Worm (Caenorhabditis elegans): Measurements from ENCODE around the gene B0554.4.

B0554.4 gene

DNA sequence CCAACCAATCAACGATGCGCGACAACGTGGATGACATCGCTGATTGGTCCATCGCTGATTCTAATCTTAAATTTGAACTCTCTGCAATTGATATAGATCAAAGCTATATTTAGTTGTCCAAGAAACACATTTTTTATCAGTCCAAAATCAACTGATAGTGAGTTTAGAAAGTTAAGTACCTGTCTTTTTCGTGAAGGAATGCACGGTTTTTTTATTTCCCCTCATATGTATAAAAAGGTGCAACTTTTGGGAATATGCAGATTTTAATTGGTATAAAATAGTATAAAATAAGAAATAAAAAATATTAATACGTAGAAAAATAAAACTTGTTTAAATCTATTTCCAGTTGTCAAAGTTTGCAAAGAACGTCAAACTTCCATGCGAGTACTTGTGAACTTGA lies 10.5 kb upstream of the B0554.4 start, which contains the start of gene Y39D8A.1:
Gene Y39D8A.1, plus strand, starts transcription at position 301 of the 400 bp plus-strand sequence.
- TF ChIP-seq nhr-120 (GFP tag; IDR thresholded peaks at IDR 0.05) = no peak
- no peak for TF ChIP-seq chd-7 (tag; optimal IDR thresholded peaks at IDR 0.05)
- TF ChIP-seq mes-4 (tag; optimal IDR thresholded peaks at IDR 0.05) = no peak
- no peak for TF ChIP-seq tbp1 (GFP tag; optimal IDR thresholded peaks at IDR 0.05)

DNA sequence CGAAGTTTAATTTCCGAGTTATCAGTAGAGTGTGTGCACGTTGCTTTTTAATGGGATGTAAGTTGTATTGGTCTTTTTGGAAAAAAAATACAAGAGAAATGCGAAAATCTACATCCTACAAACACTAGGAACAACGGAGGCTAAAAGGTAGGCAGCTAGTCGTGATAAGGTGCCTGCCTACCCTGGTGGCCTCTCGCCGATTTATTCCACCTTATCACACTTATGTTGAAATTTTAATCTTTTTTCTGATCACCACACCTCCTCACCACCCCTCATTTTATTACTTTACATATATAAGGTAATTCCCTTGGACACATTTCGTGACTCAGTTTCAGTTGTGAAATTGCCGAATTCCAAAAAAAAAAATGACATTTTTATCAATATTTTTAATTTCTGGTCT lies 6.8 kb upstream of the B0554.4 start, which contains the start of gene dod-20:
Gene dod-20, plus strand, starts transcription at position 301 of the 400 bp plus-strand sequence.
- TF ChIP-seq nhr-80 (tag; optimal IDR thresholded peaks at IDR 0.05) (peak; percentile 34), cebp-1 (GFP tag; IDR thresholded peaks at IDR 0.05) (0 out of 2 replicates have a peak, but pooled peaks have one; percentile 22), cebp-1 (tag; optimal IDR thresholded peaks at IDR 0.05) (no peak), snpc-4 (GFP tag; optimal IDR thresholded peaks at IDR 0.05) (no peak), snpc-4 (tag; optimal IDR thresholded peaks at IDR 0.05) (no peak)

DNA sequence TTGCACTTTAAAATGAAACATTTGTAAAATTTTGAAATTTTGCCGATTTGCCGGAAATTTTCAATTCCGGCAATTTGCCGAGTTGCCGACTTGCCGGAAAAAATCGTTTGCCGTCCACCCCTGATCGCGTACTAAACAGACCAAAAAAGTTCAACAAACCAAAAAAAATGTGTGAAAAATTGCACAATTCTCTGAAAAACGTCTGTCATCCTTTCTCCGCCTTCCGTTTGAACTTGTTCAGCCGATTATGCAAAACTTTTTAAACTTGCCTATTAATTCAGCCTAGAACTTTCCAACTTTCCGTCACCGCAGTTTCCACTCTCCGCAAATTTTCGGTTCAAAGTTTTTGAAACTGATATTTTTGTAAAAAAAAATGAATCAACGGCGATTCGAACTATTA lies 4.8 kb upstream of the B0554.4 start, which contains the start of gene B0554.5:
Gene B0554.5, plus strand, starts transcription at position 301 of the 400 bp plus-strand sequence.
- TF ChIP-seq lin-35 (GFP tag; optimal IDR thresholded peaks at IDR 0.05) (no peak), F10E7.11 (tag; optimal IDR thresholded peaks at IDR 0.05) (no peak), mxl-1 (tag; optimal IDR thresholded peaks at IDR 0.05) (no peak), chd-7 (tag; optimal IDR thresholded peaks at IDR 0.05) (no peak), mel-28 (tag; optimal IDR thresholded peaks at IDR 0.05; ENCODE audit: borderline replicate concordance) (no peak), F22D6.2 (tag; optimal IDR thresholded peaks at IDR 0.05) (no peak), hlh-26 (GFP tag; conservative IDR thresholded peaks at IDR 0.05) (no peak)

DNA sequence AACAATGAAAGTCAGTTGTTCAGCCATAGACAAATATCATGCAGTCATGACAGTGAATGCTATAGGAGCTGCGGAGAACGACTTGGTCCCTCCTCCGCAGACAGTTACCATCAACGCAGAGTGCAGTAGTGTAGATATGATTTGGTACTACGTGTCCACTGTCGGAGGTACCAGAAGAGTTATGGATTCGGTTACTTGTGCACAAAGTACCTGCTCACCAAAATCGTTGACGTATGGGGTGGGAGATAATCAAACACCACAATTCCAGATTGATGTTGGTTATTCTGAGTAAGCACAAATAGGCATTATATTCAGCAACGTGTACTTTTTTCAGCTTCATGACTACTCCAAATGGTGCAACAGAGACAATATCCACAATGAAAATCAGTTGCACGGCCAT lies 4.0 kb downstream of the B0554.4 start:
- TF ChIP-seq ama-1 (optimal IDR thresholded peaks at IDR 0.05) (no peak), ama-1 (GFP tag; optimal IDR thresholded peaks at IDR 0.05) (no peak), akir-1 (GFP tag; optimal IDR thresholded peaks at IDR 0.05) (no peak), lin-40 (tag; optimal IDR thresholded peaks at IDR 0.05) (no peak), cebp-2 (GFP tag; IDR thresholded peaks at IDR 0.05) (no peak), unc-130 (GFP tag; optimal IDR thresholded peaks at IDR 0.05) (no peak), hmg-1.2 (GFP tag; IDR thresholded peaks at IDR 0.05) (no peak), ztf-3 (GFP tag; optimal IDR thresholded peaks at IDR 0.05) (no peak), F10E7.11 (tag; optimal IDR thresholded peaks at IDR 0.05) (no peak), nhr-90 (tag; optimal IDR thresholded peaks at IDR 0.05) (no peak), hlh-26 (GFP tag; conservative IDR thresholded peaks at IDR 0.05) (no peak), C17E4.6 (GFP tag; IDR thresholded peaks at IDR 0.05) (no peak), mxl-1 (tag; optimal IDR thresholded peaks at IDR 0.05) (no peak), let-607 (tag; optimal IDR thresholded peaks at IDR 0.05) (no peak), lin-35 (GFP tag; optimal IDR thresholded peaks at IDR 0.05) (no peak), Y67H2A.10 (GFP tag; conservative IDR thresholded peaks at IDR 0.05) (no peak)

DNA sequence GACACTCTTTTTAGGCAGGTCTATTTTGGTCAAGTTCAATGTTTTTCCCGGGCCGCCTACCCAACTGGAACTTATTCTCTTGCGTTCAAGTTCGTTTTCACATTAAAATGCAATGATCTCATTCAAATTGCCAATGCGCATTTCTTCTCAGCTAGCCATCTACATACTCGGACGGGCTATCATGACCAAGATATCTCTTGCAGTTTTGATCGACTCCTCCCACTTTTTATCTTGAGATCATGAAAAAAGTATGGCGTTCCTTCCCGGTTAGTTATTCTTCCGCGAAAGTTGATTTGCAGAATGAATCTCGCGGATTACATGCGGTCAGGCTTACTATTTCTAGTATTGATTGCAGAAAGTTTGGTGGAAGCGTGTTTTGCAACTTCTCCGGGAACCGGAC lies 5.0 kb downstream of the B0554.4 start, which contains the start of gene B0554.2:
Gene B0554.2, plus strand, starts transcription at position 301 of the 400 bp plus-strand sequence.
- TF ChIP-seq nhr-90 (tag; optimal IDR thresholded peaks at IDR 0.05) (no peak), attf-5 (GFP tag; optimal IDR thresholded peaks at IDR 0.05) (no peak)

DNA sequence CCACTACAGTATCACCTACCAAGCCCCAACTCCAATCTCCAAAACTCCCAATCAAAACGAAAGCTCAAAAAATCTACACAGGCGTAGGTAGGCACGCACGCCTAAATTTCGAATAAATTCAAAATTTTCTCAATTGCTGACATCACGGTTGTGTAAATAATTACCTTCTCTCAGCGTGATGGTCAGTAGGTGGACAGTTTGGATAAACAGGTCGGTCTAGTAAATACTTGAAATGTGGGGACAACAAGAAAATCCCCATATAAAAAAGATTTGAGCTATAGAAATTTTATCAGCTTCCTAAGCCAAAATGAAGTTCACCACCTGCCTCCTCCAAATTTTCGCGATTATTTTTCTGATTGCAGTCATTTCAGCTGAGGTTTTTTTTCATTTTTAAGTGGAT lies 9.2 kb downstream of the B0554.4 start, which contains the start of gene B0554.1:
Gene B0554.1, plus strand, starts transcription at position 301 of the 400 bp plus-strand sequence.
- TF ChIP-seq ceh-100 (GFP tag; IDR thresholded peaks at IDR 0.05) (no peak), lin-54 (GFP tag; optimal IDR thresholded peaks at IDR 0.05) (no peak), mel-28 (tag; optimal IDR thresholded peaks at IDR 0.05; ENCODE audit: borderline replicate concordance) (no peak), lag-1 (GFP tag; IDR thresholded peaks at IDR 0.05) (no peak), ets-4 (GFP tag; optimal IDR thresholded peaks at IDR 0.05) (no peak), F39B2.1 (GFP tag; IDR thresholded peaks at IDR 0.05) (no peak), rec-8 (tag; optimal IDR thresholded peaks at IDR 0.05) (no peak), die-1 (tag; optimal IDR thresholded peaks at IDR 0.05) (no peak), ztf-25 (GFP tag; IDR thresholded peaks at IDR 0.05) (no peak), fkh-3 (tag; optimal IDR thresholded peaks at IDR 0.05) (no peak), lir-1 (GFP tag; conservative IDR thresholded peaks at IDR 0.05) (no peak), F37B4.10 (GFP tag; IDR thresholded peaks at IDR 0.05) (no peak)
